Fruit fly (Drosophila melanogaster) whole organism, larva: ENCODE results near the gene CG14453.
"Not testable (repeated sequence)": the region's sequence is repeated elsewhere in the genome, so short reads cannot be mapped to it uniquely, and the experiment has no call there.

Experiments used
- noc ChIP-seq: fragments of 200-800 bp; sonication (Bioruptor generic); optimal IDR thresholded peaks from 3 replicates; lab custom pipeline; 2019; ENCODE audit warnings: missing biosample characterization, mild to moderate bottlenecking, missing genetic modification characterization, moderate library complexity

The CG14453 gene

DNA sequence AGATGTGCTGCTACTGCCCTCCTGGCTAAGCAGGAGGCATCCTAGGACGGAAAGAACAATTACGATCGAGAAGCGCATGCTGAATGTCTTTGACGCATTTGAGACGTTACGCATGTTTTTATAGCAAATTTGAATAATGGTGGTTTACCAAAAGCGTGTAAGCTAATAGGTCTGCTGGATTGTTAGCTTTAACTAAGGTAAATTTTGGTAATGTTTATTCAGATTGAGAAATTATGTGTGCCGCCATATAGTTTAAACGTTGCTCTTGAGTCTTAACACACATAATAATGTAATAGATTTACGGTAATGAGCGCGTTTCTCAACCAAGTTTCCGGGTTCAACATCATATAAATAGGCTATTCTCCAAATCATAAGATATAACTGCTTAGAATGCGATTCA, at the start of gene CG14453, which contains the start of gene CG12546:
Gene CG14453, plus strand, starts transcription at position 372 of the 400 bp plus-strand sequence.
Gene CG12546, minus strand, starts transcription at position 101 of the 400 bp plus-strand sequence.
- TF ChIP-seq noc (tag; lab: Kevin White, UChicago), result no peak

DNA sequence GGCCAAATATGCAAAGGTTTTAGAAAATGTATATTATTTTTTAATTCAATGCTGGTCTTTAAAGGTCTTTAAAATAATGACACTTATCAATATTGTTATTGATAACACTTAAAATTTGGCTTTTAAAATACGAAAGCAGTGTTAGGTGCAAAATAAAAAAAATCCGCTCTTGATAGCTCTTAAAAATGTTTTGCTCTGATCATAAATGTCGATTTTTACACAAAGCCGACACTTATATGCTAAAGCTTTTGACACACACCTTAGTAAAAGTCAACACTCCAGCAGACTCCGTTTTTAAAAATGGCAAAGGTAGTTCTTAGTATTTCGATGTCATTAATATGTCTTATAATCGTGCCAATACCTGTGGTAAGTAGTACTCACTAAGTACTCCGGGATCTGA, 48.6 kb upstream of the CG14453 start, which contains the start of gene CG33766:
Gene CG33766, plus strand, starts transcription at position 301 of the 400 bp plus-strand sequence.
- TF ChIP-seq noc (tag; lab: Kevin White, UChicago), result no peak

DNA sequence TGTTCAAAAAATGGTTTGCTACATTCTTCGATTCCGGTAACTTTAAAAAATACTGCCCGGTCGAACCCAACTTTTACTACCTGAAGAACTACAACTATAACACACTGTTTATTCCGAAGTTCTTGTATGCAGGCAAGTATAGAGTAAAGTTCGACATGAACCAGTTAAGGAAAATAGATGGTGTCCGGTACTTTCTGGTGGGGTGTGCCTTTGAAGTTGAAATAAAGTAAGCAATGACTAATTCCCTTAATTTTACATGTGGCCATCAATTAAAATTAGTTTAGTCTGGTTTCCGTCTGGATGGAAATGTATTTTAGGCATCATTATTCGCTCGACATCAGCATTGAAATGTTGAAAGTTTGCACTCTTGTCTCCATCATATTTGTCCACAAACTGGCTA, 47.9 kb upstream of the CG14453 start, which contains the start of gene CG33767:
Gene CG33767, plus strand, starts transcription at position 301 of the 400 bp plus-strand sequence.
- TF ChIP-seq noc (tag; lab: Kevin White, UChicago), result no peak

DNA sequence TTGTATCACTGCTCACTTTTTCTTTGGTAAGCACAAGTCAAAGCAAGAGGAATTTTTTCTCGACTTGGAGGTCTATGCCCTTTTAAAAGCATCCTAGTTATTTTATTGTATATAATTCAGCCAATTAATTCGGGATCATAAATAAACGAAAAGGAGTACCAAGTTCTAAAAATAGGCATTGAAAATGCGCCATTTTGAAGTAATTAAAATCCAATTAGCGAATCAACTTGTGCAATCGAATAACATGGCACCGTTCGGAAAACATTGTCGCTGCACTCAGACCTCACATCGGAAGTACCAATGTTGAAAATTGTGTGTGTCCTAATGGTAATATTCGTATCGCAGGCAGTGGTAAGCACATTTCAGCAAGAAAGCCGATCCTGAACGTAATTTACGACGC, 47.0 kb upstream of the CG14453 start, which contains the start of gene CG33768:
Gene CG33768, plus strand, starts transcription at position 301 of the 400 bp plus-strand sequence.
- TF ChIP-seq noc (tag; lab: Kevin White, UChicago), result no peak

DNA sequence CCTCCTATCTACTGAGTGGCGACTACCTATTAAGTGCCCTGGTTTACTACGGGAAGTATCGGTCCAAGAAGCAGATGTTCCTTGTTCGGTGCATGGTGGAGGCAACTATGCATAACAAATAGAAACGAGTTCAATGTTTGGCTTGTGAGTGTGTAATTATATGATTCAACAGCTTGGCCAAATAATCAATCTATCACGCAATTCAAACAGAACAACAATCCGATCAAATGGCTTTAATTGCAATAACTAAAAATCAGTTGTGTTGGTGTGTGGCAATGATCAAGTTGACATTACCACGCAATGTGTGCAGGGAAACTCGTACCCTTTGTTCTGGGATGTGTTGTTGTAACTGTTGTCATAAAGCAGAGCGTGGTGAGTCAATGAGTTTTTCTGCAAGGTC, 46.3 kb upstream of the CG14453 start, which contains the start of gene CG33769:
Gene CG33769, plus strand, starts transcription at position 301 of the 400 bp plus-strand sequence.
- TF ChIP-seq noc (tag; lab: Kevin White, UChicago), result no peak

DNA sequence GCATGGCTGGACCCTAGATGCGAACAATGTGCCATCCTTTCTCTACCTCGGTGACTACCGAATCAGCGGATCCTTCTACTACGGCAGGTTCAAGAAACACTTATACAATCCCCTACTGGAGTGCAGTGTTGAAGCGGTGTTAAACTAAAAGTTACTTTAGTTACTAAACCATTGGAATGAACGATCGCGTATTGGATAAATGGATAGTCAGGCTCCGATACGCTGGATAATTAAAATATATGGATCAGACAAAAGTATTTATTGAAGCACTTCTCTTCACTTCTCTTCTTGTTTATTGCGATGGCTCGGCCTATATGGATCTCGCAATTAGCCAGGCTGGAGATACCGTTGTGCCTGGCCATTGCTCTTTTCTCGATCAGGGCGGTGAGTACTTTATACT, 45.5 kb upstream of the CG14453 start, which contains the start of gene CG33770:
Gene CG33770, plus strand, starts transcription at position 301 of the 400 bp plus-strand sequence.
- TF ChIP-seq noc (tag; lab: Kevin White, UChicago), result no peak

DNA sequence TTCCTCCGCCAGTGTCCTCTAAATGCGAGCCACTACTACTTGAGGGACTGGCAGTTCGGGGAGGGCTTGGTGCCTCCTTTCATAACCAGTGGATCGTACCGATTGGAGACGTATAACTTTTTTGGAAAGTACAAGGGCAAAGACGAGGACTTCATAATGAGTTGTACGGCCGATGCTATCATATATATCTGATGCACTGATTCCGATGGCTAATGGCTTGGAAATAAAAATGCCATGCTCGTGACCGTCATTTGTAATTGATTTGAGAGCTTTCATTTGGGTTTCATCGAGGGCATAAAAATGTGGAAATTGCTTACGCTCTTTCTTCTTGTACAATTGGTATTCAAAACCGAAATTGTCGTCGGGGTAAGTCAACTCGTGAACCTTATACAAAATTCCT, 44.8 kb upstream of the CG14453 start, which contains the start of gene CG33771:
Gene CG33771, plus strand, starts transcription at position 301 of the 400 bp plus-strand sequence.
- no peak for TF ChIP-seq noc (tag; lab: Kevin White, UChicago)

DNA sequence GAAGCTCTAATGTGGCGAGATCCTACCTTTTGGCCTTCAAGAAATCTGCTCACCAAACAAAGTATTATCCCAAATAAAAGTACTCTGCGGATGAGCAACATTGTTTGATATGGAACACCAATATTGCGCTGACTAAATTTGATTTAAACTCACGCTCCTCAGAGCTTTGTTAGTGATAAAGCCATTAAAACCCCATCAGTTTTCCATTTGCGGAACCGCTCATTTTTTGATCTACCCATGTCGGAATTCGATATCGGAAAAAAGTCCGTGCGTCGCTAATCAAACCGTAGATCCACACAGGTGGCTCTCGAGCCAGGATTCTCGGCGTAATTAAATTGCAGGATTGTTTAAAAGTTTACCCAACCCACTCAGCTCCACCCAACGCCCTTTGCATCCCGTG, 41.5 kb upstream of the CG14453 start, which contains the start of gene CG33772:
Gene CG33772, minus strand, starts transcription at position 101 of the 400 bp plus-strand sequence.
- TF ChIP-seq noc (tag; lab: Kevin White, UChicago), result no peak

DNA sequence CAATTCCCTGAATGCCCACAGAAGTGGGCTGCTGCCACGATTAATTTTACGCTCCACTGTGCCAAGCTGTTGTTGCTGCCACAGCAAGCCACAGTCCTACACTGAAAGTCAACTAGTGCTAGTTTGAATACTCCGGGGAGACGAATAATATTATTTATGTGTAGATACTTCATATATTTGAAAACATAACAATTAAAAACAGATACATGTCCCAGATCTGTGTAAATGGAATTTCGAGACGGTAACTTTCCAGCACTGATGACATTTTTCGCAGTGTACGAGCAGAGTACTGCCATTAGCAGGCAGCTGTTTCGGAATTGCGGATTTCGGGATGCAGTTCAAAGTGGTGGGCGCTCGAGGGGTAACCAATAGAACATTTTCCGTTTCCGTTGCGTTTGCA, 28.8 kb upstream of the CG14453 start:
- no peak for TF ChIP-seq noc (tag; lab: Kevin White, UChicago)

DNA sequence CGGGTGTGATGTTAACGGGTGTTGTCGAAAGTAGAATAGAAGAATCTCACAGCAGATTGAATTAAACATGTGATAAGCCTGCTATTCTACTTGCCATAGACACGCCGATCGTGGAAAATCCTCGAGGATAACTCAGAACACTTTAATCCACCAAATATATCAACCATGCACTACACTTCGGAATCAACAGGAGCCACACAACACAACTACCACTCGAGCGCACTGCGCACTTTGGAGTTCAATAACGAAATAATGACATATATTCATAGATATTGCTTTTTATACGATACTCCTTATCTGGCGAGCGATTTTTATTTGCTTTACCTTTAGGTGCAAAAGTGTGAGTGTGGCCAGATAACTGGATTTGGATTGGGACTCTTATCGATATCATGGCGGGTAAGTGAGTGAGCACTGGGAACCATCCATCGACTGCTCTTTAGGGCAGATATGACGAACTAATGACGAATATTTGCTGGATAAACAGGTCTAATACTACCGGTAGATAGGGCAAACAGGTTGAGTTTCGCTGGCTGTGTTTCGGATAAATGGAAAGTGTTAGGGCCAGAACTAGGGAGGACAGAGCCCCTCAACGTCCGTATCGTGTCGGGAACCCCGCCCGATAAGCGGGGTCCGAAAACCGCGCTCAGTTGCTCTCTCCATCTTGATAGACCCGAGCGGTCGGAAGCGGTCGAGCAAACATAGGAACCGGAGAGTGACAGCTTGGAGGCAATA, 24.4 kb upstream of the CG14453 start, which contains the start of gene Jhbp6:
Gene Jhbp6, plus strand, starts transcription at position 682 of the 732 bp plus-strand sequence.
- TF ChIP-seq noc (tag; lab: Kevin White, UChicago), result peak; percentile 15

DNA sequence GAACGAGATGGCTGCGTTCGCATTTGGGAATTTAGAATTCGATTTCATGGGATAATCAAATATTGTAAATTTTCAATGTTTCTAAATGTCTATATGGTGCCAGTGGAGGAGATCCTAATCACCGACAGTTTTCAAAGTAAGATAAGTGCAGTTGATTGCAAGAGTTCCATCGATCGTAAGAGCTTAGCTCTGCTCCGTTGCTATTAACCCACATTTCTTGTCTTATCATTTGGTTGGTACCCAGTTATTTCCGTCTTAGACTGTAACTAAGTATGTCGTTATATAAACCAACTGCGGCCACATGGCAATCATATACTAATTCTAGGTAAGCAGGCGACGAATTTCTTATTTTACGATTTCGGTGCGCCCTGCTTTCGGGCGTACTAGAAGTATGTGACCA, 23.7 kb upstream of the CG14453 start:
- no peak for TF ChIP-seq noc (tag; lab: Kevin White, UChicago)

DNA sequence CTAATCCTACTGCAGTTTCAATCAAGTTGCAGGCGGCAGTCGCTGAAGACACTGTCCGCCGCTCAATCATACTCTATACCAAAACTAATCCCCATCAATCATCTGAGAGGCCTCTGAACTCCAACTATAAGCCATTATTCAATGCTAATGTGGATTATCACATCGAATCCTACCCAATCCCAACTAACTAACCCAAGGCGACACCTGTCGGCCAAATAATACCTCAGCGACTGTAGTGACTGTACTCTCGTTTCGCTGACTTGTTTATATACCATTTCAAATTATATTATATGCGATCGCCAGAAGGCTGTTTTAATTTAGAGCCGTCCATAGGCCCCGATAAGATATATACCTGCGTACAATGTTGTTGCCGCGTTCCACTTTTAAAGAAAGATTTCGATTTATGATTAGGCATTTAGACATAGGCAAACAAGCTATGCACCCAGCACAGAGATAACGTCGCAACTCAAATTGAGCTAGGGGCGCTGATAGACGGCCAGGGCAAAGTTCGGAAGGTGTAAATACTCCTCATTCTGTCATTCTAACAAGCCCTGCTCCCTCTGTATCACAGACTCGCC, 22.1 kb upstream of the CG14453 start:
- TF ChIP-seq noc (tag; lab: Kevin White, UChicago), result peak; percentile 25

DNA sequence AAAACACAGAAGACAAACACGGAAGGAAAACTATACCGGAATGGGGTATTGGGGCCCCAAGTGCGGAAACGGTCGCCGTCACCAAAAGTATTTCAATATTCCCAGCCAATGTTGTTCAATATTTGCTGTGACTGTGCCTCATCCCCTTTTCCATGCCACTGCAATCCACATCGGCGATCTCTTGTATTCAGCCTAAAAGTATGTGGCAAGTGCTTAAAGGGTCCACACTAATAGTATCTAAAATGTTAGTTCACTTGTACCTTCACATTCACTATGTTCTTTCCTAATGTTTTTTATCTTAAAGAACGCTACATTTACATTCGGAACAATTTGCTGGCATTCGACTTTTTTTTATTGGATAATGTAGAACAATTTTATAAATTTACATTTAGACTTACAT, 13.0 kb upstream of the CG14453 start:
- TF ChIP-seq noc (tag; lab: Kevin White, UChicago), result no peak

DNA sequence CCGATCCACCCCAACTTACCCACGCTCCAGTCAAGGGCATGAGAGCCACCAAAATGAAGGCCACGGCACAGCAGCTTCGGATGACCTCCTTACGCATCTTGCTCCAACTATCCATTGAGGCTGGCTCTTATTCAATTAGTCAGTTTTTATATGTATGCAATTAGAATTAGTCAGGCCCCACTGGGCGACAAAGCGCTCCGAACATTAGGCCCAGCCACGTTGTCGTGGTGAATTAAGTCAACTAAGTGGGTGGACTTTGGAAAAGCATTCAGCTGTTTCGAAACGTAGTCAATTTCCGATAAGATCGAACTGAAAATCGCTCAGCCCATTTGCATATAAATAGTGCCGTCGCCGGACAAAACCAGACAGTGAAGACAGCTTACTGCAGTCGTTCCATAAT, 6.9 kb upstream of the CG14453 start, which contains the start of the genes CG14455 and CG14456:
Gene CG14455, minus strand, starts transcription at position 101 of the 400 bp plus-strand sequence.
Gene CG14456, plus strand, starts transcription at position 236 of the 400 bp plus-strand sequence.
- TF ChIP-seq noc (tag; lab: Kevin White, UChicago), result no peak

DNA sequence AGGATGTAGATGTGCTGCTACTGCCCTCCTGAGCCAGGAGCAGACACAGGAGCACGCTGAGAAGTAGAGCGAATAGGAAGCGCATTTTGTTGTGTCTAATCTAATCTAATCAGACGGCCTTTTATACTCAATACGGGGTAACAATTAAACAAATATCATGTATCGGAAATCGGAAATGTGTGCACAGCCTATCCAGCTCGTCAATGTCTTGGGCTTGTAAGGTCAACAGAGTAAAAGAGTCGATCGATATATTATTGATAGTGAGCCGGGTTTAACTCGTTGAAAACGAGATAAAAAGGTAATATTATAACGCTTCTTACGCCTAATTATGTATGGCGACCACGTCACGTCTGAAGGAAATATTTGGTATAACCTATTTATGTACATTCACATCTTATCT, 1.5 kb upstream of the CG14453 start, which contains the start of gene CG14454:
Gene CG14454, minus strand, starts transcription at position 101 of the 400 bp plus-strand sequence.
- not testable (repeated sequence) for TF ChIP-seq noc (tag; lab: Kevin White, UChicago)

DNA sequence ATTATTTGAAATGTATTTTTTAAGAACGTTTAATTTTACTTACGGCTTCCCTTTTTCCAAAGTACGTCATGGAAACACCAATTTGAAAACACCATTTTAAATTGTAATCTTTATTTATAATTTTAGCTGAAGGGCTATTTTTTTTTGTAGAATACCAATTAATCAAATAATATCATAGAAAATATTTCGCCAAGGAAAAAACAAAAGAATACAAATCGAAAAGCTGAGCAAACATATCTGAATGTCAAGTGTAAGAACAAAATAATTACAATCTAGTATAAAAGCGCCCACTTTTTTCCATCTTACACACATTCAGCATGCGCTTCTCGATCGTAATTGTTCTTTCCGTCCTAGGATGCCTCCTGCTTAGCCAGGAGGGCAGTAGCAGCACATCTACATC, 1.8 kb downstream of the CG14453 start, which contains the start of gene CG14452:
Gene CG14452, plus strand, starts transcription at position 301 of the 400 bp plus-strand sequence.
- TF ChIP-seq noc (tag; lab: Kevin White, UChicago), result no peak
